Fruit fly (Drosophila melanogaster) S2 (cell line): ENCODE measurements around the gene ush.

Experiments used
- CG8478 ChIP-seq: fragments of >200 bp; optimal IDR thresholded peaks from 2 replicates; lab custom pipeline; 2018
- CTCF ChIP-seq, 2 experiments: fragments of >200 bp; optimal IDR thresholded peaks; 2 replicates each; lab custom pipeline; 2018

- TF ChIP-seq CG8478 (lab: Kevin White, UChicago), result no peak
- TF ChIP-seq CTCF (optimal IDR thresholded peaks at IDR 0.05; lab: Kevin White, UChicago), result no peak
These were observed 9.3 kb downstream of the ush start for dm6 chr2L:485127-485824.
